Worm (Caenorhabditis elegans) whole organism, L3 larva: ENCODE results near the gene F41F3.1.

Experiments used
- R02D3.7 ChIP-seq: fragments of 150-350 bp; optimal IDR thresholded peaks from 2 replicates; lab custom pipeline; 2014; ENCODE audit warnings: missing biosample characterization, missing genetic modification characterization
- ZK546.5 ChIP-seq: sonication (generic microtip); optimal IDR thresholded peaks from 2 replicates; lab custom pipeline; 2017; ENCODE audit warnings: missing biosample characterization, missing genetic modification characterization
- ama-1 ChIP-seq: fragments of 150-350 bp; optimal IDR thresholded peaks from 2 replicates; lab custom pipeline; 2018
- ceh-16 ChIP-seq: sonication (generic microtip); optimal IDR thresholded peaks from 2 replicates; lab custom pipeline; 2017; ENCODE audit warnings: missing biosample characterization, missing genetic modification characterization
- ceh-9 ChIP-seq: sonication (generic microtip); optimal IDR thresholded peaks from 2 replicates; lab custom pipeline; 2018; ENCODE audit warnings: missing biosample characterization, missing genetic modification characterization
- daf-12 ChIP-seq: fragments of 150-350 bp; optimal IDR thresholded peaks from 2 replicates; lab custom pipeline; 2014; ENCODE audit warnings: missing biosample characterization, missing genetic modification reagents, missing genetic modification characterization
- egl-27 ChIP-seq: sonication (generic microtip); optimal IDR thresholded peaks from 4 replicates; lab custom pipeline; 2017; ENCODE audit warnings: missing biosample characterization, missing genetic modification reagents, missing genetic modification characterization
- elt-1 ChIP-seq: fragments of 150-350 bp; optimal IDR thresholded peaks from 2 replicates; lab custom pipeline; 2014; ENCODE audit warnings: missing biosample characterization, missing genetic modification characterization
- elt-2 ChIP-seq: sonication (generic microtip); optimal IDR thresholded peaks from 2 replicates; lab custom pipeline; 2016; ENCODE audit warnings: missing genetic modification reagents, mild to moderate bottlenecking, missing genetic modification characterization, missing compliant biosample characterization
- eor-1 ChIP-seq, 2 experiments: fragments of 150-350 bp; optimal IDR thresholded peaks; 2 replicates each; lab custom pipeline; 2014 to 2018; ENCODE audit warnings: missing biosample characterization in 2 of 2, missing genetic modification characterization in 2 of 2
- fkh-2 ChIP-seq: fragments of 150-350 bp; optimal IDR thresholded peaks from 2 replicates; lab custom pipeline; 2014; ENCODE audit warnings: missing biosample characterization, missing genetic modification reagents, missing genetic modification characterization
- fos-1 ChIP-seq: fragments of 150-350 bp; optimal IDR thresholded peaks from 2 replicates; lab custom pipeline; 2014; ENCODE audit warnings: missing biosample characterization, missing genetic modification characterization
- lin-15B ChIP-seq: fragments of 150-350 bp; optimal IDR thresholded peaks from 2 replicates; lab custom pipeline; 2014; ENCODE audit warnings: missing biosample characterization, missing genetic modification characterization
- lin-39 ChIP-seq: fragments of 150-350 bp; optimal IDR thresholded peaks from 2 replicates; lab custom pipeline; 2018; ENCODE audit warnings: missing biosample characterization, missing genetic modification reagents, missing genetic modification characterization
- nfya-1 ChIP-seq: sonication (generic microtip); optimal IDR thresholded peaks from 2 replicates; lab custom pipeline; 2017; ENCODE audit warnings: missing genetic modification characterization, mild to moderate bottlenecking, missing compliant biosample characterization, antibody characterized with exemption, moderate library complexity; ENCODE audit not compliant: insufficient read depth
- nhr-12 ChIP-seq: fragments of 150-350 bp; optimal IDR thresholded peaks from 2 replicates; lab custom pipeline; 2014; ENCODE audit warnings: missing biosample characterization, missing genetic modification characterization
- nhr-23 ChIP-seq: fragments of 150-350 bp; optimal IDR thresholded peaks from 2 replicates; lab custom pipeline; 2014; ENCODE audit warnings: missing biosample characterization, missing genetic modification reagents, missing genetic modification characterization
- nhr-25 ChIP-seq: sonication (generic microtip); optimal IDR thresholded peaks from 2 replicates; lab custom pipeline; 2017; ENCODE audit warnings: missing biosample characterization, missing genetic modification characterization
- nhr-28 ChIP-seq: fragments of 150-350 bp; optimal IDR thresholded peaks from 2 replicates; lab custom pipeline; 2014; ENCODE audit warnings: missing biosample characterization, missing genetic modification characterization
- nhr-67 ChIP-seq: fragments of 150-350 bp; optimal IDR thresholded peaks from 2 replicates; lab custom pipeline; 2014; ENCODE audit warnings: missing biosample characterization, missing genetic modification characterization
- nhr-77 ChIP-seq: fragments of 150-350 bp; optimal IDR thresholded peaks from 2 replicates; lab custom pipeline; 2014; ENCODE audit warnings: missing biosample characterization, missing genetic modification characterization
- pha-4 ChIP-seq: fragments of 150-350 bp; optimal IDR thresholded peaks from 2 replicates; lab custom pipeline; 2014; ENCODE audit warnings: missing biosample characterization, missing genetic modification reagents, missing genetic modification characterization
- sea-2 ChIP-seq: fragments of 150-350 bp; sonication (generic microtip); optimal IDR thresholded peaks from 4 replicates; lab custom pipeline; 2014; ENCODE audit warnings: missing biosample characterization, missing genetic modification reagents, missing genetic modification characterization
- tbx-2 ChIP-seq: sonication (generic microtip); optimal IDR thresholded peaks from 2 replicates; lab custom pipeline; 2016; ENCODE audit warnings: mild to moderate bottlenecking, missing genetic modification characterization, missing compliant biosample characterization
- unc-62 ChIP-seq: fragments of 150-350 bp; sonication (generic microtip); optimal IDR thresholded peaks from 4 replicates; lab custom pipeline; 2014; ENCODE audit warnings: missing biosample characterization, missing genetic modification reagents, missing genetic modification characterization
- ztf-4 ChIP-seq: fragments of 150-350 bp; optimal IDR thresholded peaks from 2 replicates; lab custom pipeline; 2014; ENCODE audit warnings: missing biosample characterization, missing genetic modification characterization

The F41F3.1 gene

ce11 chrV:4698675-4699074 lies 44.3 kb downstream of the F41F3.1 start:
- TF ChIP-seq nhr-25 (tag; lab: Kevin White, UChicago) (no peak), unc-62 (no peak), egl-27 (no peak), ceh-16 (tag; lab: Kevin White, UChicago) (no peak), fos-1 (tag; lab: Kevin White, UChicago) (no peak), elt-2 (tag; lab: Kevin White, UChicago) (no peak), lin-39 (tag; lab: Kevin White, UChicago) (no peak), nhr-23 (tag; lab: Kevin White, UChicago) (no peak), daf-12 (no peak), fkh-2 (tag; lab: Kevin White, UChicago) (no peak), ceh-9 (tag; lab: Kevin White, UChicago) (no peak)

- TF ChIP-seq ama-1 (lab: Kevin White, UChicago) (no peak), nhr-12 (tag; lab: Kevin White, UChicago) (no peak), sea-2 (GFP tag; lab: Kevin White, UChicago) (no peak), nhr-77 (no peak), ztf-4 (no peak), ZK546.5 (no peak), nhr-67 (tag; lab: Kevin White, UChicago) (no peak), R02D3.7 (tag; lab: Kevin White, UChicago) (no peak), eor-1 (tag; optimal IDR thresholded peaks at IDR 0.05; lab: Kevin White, UChicago) (no peak), lin-15B (tag; lab: Kevin White, UChicago) (no peak), nhr-28 (tag; lab: Kevin White, UChicago) (no peak), egl-27 (no peak), elt-1 (tag; lab: Kevin White, UChicago) (no peak), fos-1 (tag; lab: Kevin White, UChicago) (no peak), tbx-2 (no peak), pha-4 (no peak), nfya-1 (tag; lab: Kevin White, UChicago) (no peak)
Measured at ce11 chrV:4700189-4700588, 45.8 kb downstream of the F41F3.1 start, which contains the start of gene ZC266.1. ZC266.1 (minus strand) TSS chrV:4700289.
